Worm (Caenorhabditis elegans): ENCODE results near the gene C06A6.7.

Gene C06A6.7

ce11 chrIV:7838426-7838825 lies at the start of gene C06A6.7:
Gene C06A6.7 (minus strand): TSS chrIV:7838526.
- TF ChIP-seq flt-1 (GFP tag; IDR thresholded peaks at IDR 0.05) (no peak), cog-1 (tag; optimal IDR thresholded peaks at IDR 0.05) (no peak), tab-1 (GFP tag; IDR thresholded peaks at IDR 0.05) (no peak), ztf-29 (GFP tag; IDR thresholded peaks at IDR 0.05) (no peak), T22C8.4 (GFP tag; IDR thresholded peaks at IDR 0.05) (no peak), klf-2 (GFP tag; conservative IDR thresholded peaks at IDR 0.05) (no peak), ztf-23 (GFP tag; IDR thresholded peaks at IDR 0.05) (no peak), ref-1 (GFP tag; conservative IDR thresholded peaks at IDR 0.05) (no peak), med-1 (GFP tag; optimal IDR thresholded peaks at IDR 0.05; ENCODE audit: insufficient read depth) (no peak)

ce11 chrIV:7881726-7882125 lies 43.4 kb upstream of the C06A6.7 start, which contains the start of gene atic-1:
Gene atic-1 (plus strand): TSS chrIV:7882026.
- no peak for TF ChIP-seq klf-2 (GFP tag; conservative IDR thresholded peaks at IDR 0.05)
- no peak for TF ChIP-seq cog-1 (tag; optimal IDR thresholded peaks at IDR 0.05)
- no peak for TF ChIP-seq med-1 (GFP tag; optimal IDR thresholded peaks at IDR 0.05; ENCODE audit: insufficient read depth)
- TF ChIP-seq ztf-29 (GFP tag; IDR thresholded peaks at IDR 0.05) = no peak
- no peak for TF ChIP-seq flt-1 (GFP tag; IDR thresholded peaks at IDR 0.05)
- TF ChIP-seq ztf-23 (GFP tag; IDR thresholded peaks at IDR 0.05) = no peak
- no peak for TF ChIP-seq T22C8.4 (GFP tag; IDR thresholded peaks at IDR 0.05)
- no peak for TF ChIP-seq ref-1 (GFP tag; conservative IDR thresholded peaks at IDR 0.05)
- no peak for TF ChIP-seq tab-1 (GFP tag; IDR thresholded peaks at IDR 0.05)

- TF ChIP-seq klf-2 (GFP tag; conservative IDR thresholded peaks at IDR 0.05) (no peak), med-1 (GFP tag; optimal IDR thresholded peaks at IDR 0.05; ENCODE audit: insufficient read depth) (no peak), ref-1 (GFP tag; conservative IDR thresholded peaks at IDR 0.05) (no peak), tab-1 (GFP tag; IDR thresholded peaks at IDR 0.05) (no peak), cog-1 (tag; optimal IDR thresholded peaks at IDR 0.05) (no peak), T22C8.4 (GFP tag; IDR thresholded peaks at IDR 0.05) (no peak), ztf-29 (GFP tag; IDR thresholded peaks at IDR 0.05) (no peak), flt-1 (GFP tag; IDR thresholded peaks at IDR 0.05) (no peak), ztf-23 (GFP tag; IDR thresholded peaks at IDR 0.05) (no peak)
These were observed 42.8 kb upstream of the C06A6.7 start for ce11 chrIV:7881166-7881565.

ce11 chrIV:7879017-7879416 lies 40.7 kb upstream of the C06A6.7 start, which contains the start of gene srt-73:
Gene srt-73 (plus strand): TSS chrIV:7879317.
- no peak for TF ChIP-seq ztf-29 (GFP tag; IDR thresholded peaks at IDR 0.05)
- TF ChIP-seq klf-2 (GFP tag; conservative IDR thresholded peaks at IDR 0.05) = no peak
- no peak for TF ChIP-seq flt-1 (GFP tag; IDR thresholded peaks at IDR 0.05)
- no peak for TF ChIP-seq cog-1 (tag; optimal IDR thresholded peaks at IDR 0.05)
- TF ChIP-seq med-1 (GFP tag; optimal IDR thresholded peaks at IDR 0.05; ENCODE audit: insufficient read depth) = no peak
- TF ChIP-seq tab-1 (GFP tag; IDR thresholded peaks at IDR 0.05) = no peak
- TF ChIP-seq T22C8.4 (GFP tag; IDR thresholded peaks at IDR 0.05) = no peak
- no peak for TF ChIP-seq ztf-23 (GFP tag; IDR thresholded peaks at IDR 0.05)
- TF ChIP-seq ref-1 (GFP tag; conservative IDR thresholded peaks at IDR 0.05) = no peak

- TF ChIP-seq ztf-29 (GFP tag; IDR thresholded peaks at IDR 0.05) (no peak), ref-1 (GFP tag; conservative IDR thresholded peaks at IDR 0.05) (no peak), med-1 (GFP tag; optimal IDR thresholded peaks at IDR 0.05; ENCODE audit: insufficient read depth) (no peak), ztf-23 (GFP tag; IDR thresholded peaks at IDR 0.05) (no peak), T22C8.4 (GFP tag; IDR thresholded peaks at IDR 0.05) (no peak), flt-1 (GFP tag; IDR thresholded peaks at IDR 0.05) (no peak), klf-2 (GFP tag; conservative IDR thresholded peaks at IDR 0.05) (no peak), cog-1 (tag; optimal IDR thresholded peaks at IDR 0.05) (no peak), tab-1 (GFP tag; IDR thresholded peaks at IDR 0.05) (no peak)
These were observed 39.5 kb upstream of the C06A6.7 start, which contains the start of gene kin-26 for ce11 chrIV:7877781-7878180. Gene kin-26 (minus strand): TSS chrIV:7877881.

ce11 chrIV:7877255-7877654 lies 38.9 kb upstream of the C06A6.7 start:
- no peak for TF ChIP-seq klf-2 (GFP tag; conservative IDR thresholded peaks at IDR 0.05)
- no peak for TF ChIP-seq ref-1 (GFP tag; conservative IDR thresholded peaks at IDR 0.05)
- no peak for TF ChIP-seq tab-1 (GFP tag; IDR thresholded peaks at IDR 0.05)
- TF ChIP-seq cog-1 (tag; optimal IDR thresholded peaks at IDR 0.05) = no peak
- TF ChIP-seq T22C8.4 (GFP tag; IDR thresholded peaks at IDR 0.05) = no peak

- TF ChIP-seq ztf-23 (GFP tag; IDR thresholded peaks at IDR 0.05) (no peak), flt-1 (GFP tag; IDR thresholded peaks at IDR 0.05) (no peak), med-1 (GFP tag; optimal IDR thresholded peaks at IDR 0.05; ENCODE audit: insufficient read depth) (no peak), ztf-29 (GFP tag; IDR thresholded peaks at IDR 0.05) (no peak), ref-1 (GFP tag; conservative IDR thresholded peaks at IDR 0.05) (no peak), cog-1 (tag; optimal IDR thresholded peaks at IDR 0.05) (no peak), klf-2 (GFP tag; conservative IDR thresholded peaks at IDR 0.05) (no peak), T22C8.4 (GFP tag; IDR thresholded peaks at IDR 0.05) (no peak), tab-1 (GFP tag; IDR thresholded peaks at IDR 0.05) (no peak)
These were observed 32.1 kb upstream of the C06A6.7 start, which contains the start of gene T06C10.3 for ce11 chrIV:7870451-7870850. Gene T06C10.3 (plus strand): TSS chrIV:7870751.

- TF ChIP-seq ref-1 (GFP tag; conservative IDR thresholded peaks at IDR 0.05) (no peak), klf-2 (GFP tag; conservative IDR thresholded peaks at IDR 0.05) (no peak), flt-1 (GFP tag; IDR thresholded peaks at IDR 0.05) (no peak), T22C8.4 (GFP tag; IDR thresholded peaks at IDR 0.05) (no peak), cog-1 (tag; optimal IDR thresholded peaks at IDR 0.05) (no peak), ztf-23 (GFP tag; IDR thresholded peaks at IDR 0.05) (no peak), ztf-29 (GFP tag; IDR thresholded peaks at IDR 0.05) (no peak)
These were observed 30.3 kb upstream of the C06A6.7 start, which contains the start of gene flp-10 for ce11 chrIV:7868607-7869006. Gene flp-10 (plus strand): TSS chrIV:7868907.

ce11 chrIV:7851291-7851690 lies 13.0 kb upstream of the C06A6.7 start:
- TF ChIP-seq cog-1 (tag; optimal IDR thresholded peaks at IDR 0.05) = no peak
- TF ChIP-seq klf-2 (GFP tag; conservative IDR thresholded peaks at IDR 0.05) = no peak
- no peak for TF ChIP-seq ztf-23 (GFP tag; IDR thresholded peaks at IDR 0.05)
- TF ChIP-seq flt-1 (GFP tag; IDR thresholded peaks at IDR 0.05) = no peak
- TF ChIP-seq tab-1 (GFP tag; IDR thresholded peaks at IDR 0.05) = no peak

- TF ChIP-seq klf-2 (GFP tag; conservative IDR thresholded peaks at IDR 0.05) = no peak
- no peak for TF ChIP-seq flt-1 (GFP tag; IDR thresholded peaks at IDR 0.05)
- no peak for TF ChIP-seq ztf-23 (GFP tag; IDR thresholded peaks at IDR 0.05)
- no peak for TF ChIP-seq cog-1 (tag; optimal IDR thresholded peaks at IDR 0.05)
These were observed 12.0 kb upstream of the C06A6.7 start for ce11 chrIV:7850329-7850728.

All from whole organism, midembryonic.